Fruit fly (Drosophila melanogaster): ENCODE results near the gene kst.

Gene kst

dm6 chr3L:3399249-3399922 lies 62.7 kb downstream of the kst start (continued):
- no peak for TF ChIP-seq Sin3A (optimal IDR thresholded peaks at IDR 0.05)
- no peak for TF ChIP-seq tgo (GFP tag; IDR thresholded peaks at IDR 0.05)
- peak; percentile 42 for TF ChIP-seq CG10979 (tag; optimal IDR thresholded peaks at IDR 0.05)
- TF ChIP-seq CG2202 (tag; optimal IDR thresholded peaks at IDR 0.05) = no peak
- TF ChIP-seq sqz (GFP tag; optimal IDR thresholded peaks at IDR 0.05) = no peak
- no peak for TF ChIP-seq Bteb2 (GFP tag; optimal IDR thresholded peaks at IDR 0.05)
- TF ChIP-seq pita (GFP tag; optimal IDR thresholded peaks at IDR 0.05) = no peak
- TF ChIP-seq CG31365 (tag; optimal IDR thresholded peaks at IDR 0.05) = no peak
- TF ChIP-seq bigmax (GFP tag; optimal IDR thresholded peaks at IDR 0.05) = no peak
- TF ChIP-seq Nf-YB (GFP tag; optimal IDR thresholded peaks at IDR 0.05) = no peak
- TF ChIP-seq Max (GFP tag; optimal IDR thresholded peaks at IDR 0.05) = no peak
- TF ChIP-seq CG10462 (GFP tag; optimal IDR thresholded peaks at IDR 0.05) = no peak
- TF ChIP-seq CG6175 (GFP tag; IDR thresholded peaks at IDR 0.05) = no peak
- TF ChIP-seq CG8478 (optimal IDR thresholded peaks at IDR 0.05) = no peak
- TF ChIP-seq ind (GFP tag; optimal IDR thresholded peaks at IDR 0.05) = no peak
- TF ChIP-seq CG17361 (GFP tag; IDR thresholded peaks at IDR 0.05) = no peak
- no peak for TF ChIP-seq prd (optimal IDR thresholded peaks at IDR 0.05)
- 0 out of 3 replicates have a peak, but pooled peaks have one; percentile 21 for TF ChIP-seq prd (GFP tag; IDR thresholded peaks at IDR 0.05)
- no peak for TF ChIP-seq Lim3 (GFP tag; IDR thresholded peaks at IDR 0.05)
- no peak for TF ChIP-seq CrebB (tag; optimal IDR thresholded peaks at IDR 0.05)
- no peak for TF ChIP-seq CG5180 (GFP tag; optimal IDR thresholded peaks at IDR 0.05)
- TF ChIP-seq CG5953 (GFP tag; IDR thresholded peaks at IDR 0.05) = no peak
- TF ChIP-seq CG13775 (GFP tag; optimal IDR thresholded peaks at IDR 0.05) = no peak
- no peak for TF ChIP-seq CG1233 (GFP tag; optimal IDR thresholded peaks at IDR 0.05)
- no peak for TF ChIP-seq Myb (GFP tag; optimal IDR thresholded peaks at IDR 0.05)
- no peak for TF ChIP-seq Asciz (GFP tag; optimal IDR thresholded peaks at IDR 0.05)
- peak; percentile 14 for TF ChIP-seq fd96Cb (tag; optimal IDR thresholded peaks at IDR 0.05)
- TF ChIP-seq gro (GFP tag; optimal IDR thresholded peaks at IDR 0.05) = no peak
- no peak for TF ChIP-seq CG3838 (GFP tag; optimal IDR thresholded peaks at IDR 0.05)
- no peak for TF ChIP-seq CG10267 (tag; optimal IDR thresholded peaks at IDR 0.05)
- TF ChIP-seq cg (GFP tag; optimal IDR thresholded peaks at IDR 0.05) = no peak
- TF ChIP-seq Hmr (GFP tag; optimal IDR thresholded peaks at IDR 0.05) = no peak
- TF ChIP-seq CG7786 (GFP tag; optimal IDR thresholded peaks at IDR 0.05) = no peak
- peak; percentile 28 for TF ChIP-seq dmrt11E (tag; optimal IDR thresholded peaks at IDR 0.05)
- peak; percentile 21 for TF ChIP-seq CG1603 (tag; optimal IDR thresholded peaks at IDR 0.05)
- no peak for TF ChIP-seq CG4854 (GFP tag; optimal IDR thresholded peaks at IDR 0.05)
- no peak for TF ChIP-seq zen (tag; optimal IDR thresholded peaks at IDR 0.05)
- no peak for TF ChIP-seq Kr (GFP tag; optimal IDR thresholded peaks at IDR 0.05)
- TF ChIP-seq hth (optimal IDR thresholded peaks at IDR 0.05) = no peak
- TF ChIP-seq CG8290 (GFP tag; optimal IDR thresholded peaks at IDR 0.05) = no peak
- no peak for TF ChIP-seq CG8290 (tag; optimal IDR thresholded peaks at IDR 0.05)
- no peak for TF ChIP-seq emc (GFP tag; optimal IDR thresholded peaks at IDR 0.05)
- no peak for TF ChIP-seq HLH54F (GFP tag; optimal IDR thresholded peaks at IDR 0.05)
- no peak for TF ChIP-seq nau (GFP tag; optimal IDR thresholded peaks at IDR 0.05)
- TF ChIP-seq B-H1 (GFP tag; IDR thresholded peaks at IDR 0.05) = no peak
- no peak for TF ChIP-seq salm (tag; optimal IDR thresholded peaks at IDR 0.05)
- TF ChIP-seq inv (GFP tag; IDR thresholded peaks at IDR 0.05; ENCODE audit: partially characterized antibody) = no peak
- TF ChIP-seq Oli (tag; optimal IDR thresholded peaks at IDR 0.05) = peak; percentile 25
- no peak for TF ChIP-seq CG4730 (GFP tag; IDR thresholded peaks at IDR 0.05)
- TF ChIP-seq CG1792 (GFP tag; optimal IDR thresholded peaks at IDR 0.05) = no peak
- no peak for TF ChIP-seq CG32532 (GFP tag; IDR thresholded peaks at IDR 0.05)
- TF ChIP-seq CG11560 (tag; IDR thresholded peaks at IDR 0.05) = no peak
